Fruit fly (Drosophila melanogaster) Kc167 (cell line): ENCODE results near the gene CG42526.

Source experiments
- Myc ChIP-seq: fragments of >200 bp; optimal IDR thresholded peaks from 2 replicates; lab custom pipeline; 2017; ENCODE audit warnings: missing external identifiers
- psq ChIP-seq: fragments of >200 bp; optimal IDR thresholded peaks from 2 replicates; lab custom pipeline; 2017; ENCODE audit warnings: missing external identifiers

DNA sequence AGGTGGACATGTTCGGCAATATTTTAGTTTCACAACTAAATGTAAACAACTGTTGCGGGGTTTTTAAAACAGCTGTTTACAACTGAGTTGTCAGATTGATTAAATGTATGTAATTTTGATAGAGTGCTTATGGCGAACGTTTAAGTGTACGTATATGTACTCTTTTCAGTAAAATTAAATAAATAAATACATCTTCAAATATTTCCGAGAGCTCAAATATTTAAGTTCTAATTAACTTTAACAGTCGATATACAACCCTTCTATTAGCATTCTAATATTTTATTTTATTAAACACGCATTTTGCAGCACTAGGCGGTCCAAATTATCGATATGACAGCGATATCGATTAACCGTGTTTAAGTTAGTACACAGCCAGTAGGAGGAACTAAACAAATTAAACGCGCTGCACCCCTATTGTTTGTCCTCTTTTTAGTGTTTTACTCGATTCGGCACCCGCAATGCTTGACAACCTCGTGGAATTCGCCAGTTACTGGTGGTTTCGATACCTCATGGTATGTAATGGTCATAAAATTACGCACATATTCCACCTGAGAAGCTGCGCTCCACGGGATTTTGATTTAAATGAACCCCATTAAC is 16.4 kb upstream of the CG42526 start, which contains the start of the genes CG3448 and ghi:
- no peak for TF ChIP-seq psq (lab: Kevin White, UChicago)
- TF ChIP-seq Myc (lab: Kevin White, UChicago) = no peak
